Fruit fly (Drosophila melanogaster) whole organism, prepupa: Measurements from ENCODE around the gene Smr.

ENCODE experiments used
- CG10631 ChIP-seq: fragments of 200-800 bp; sonication (Bioruptor generic); optimal IDR thresholded peaks from 2 replicates; lab custom pipeline; 2016; ENCODE audit warnings: missing biosample characterization, missing genetic modification characterization
- CG31627 ChIP-seq: fragments of 200-800 bp; sonication (Bioruptor generic); optimal IDR thresholded peaks from 3 replicates; lab custom pipeline; 2016; ENCODE audit warnings: missing biosample characterization, missing genetic modification characterization
- CG3919 ChIP-seq: fragments of 200-800 bp; sonication (Bioruptor generic); optimal IDR thresholded peaks from 3 replicates; lab custom pipeline; 2016; ENCODE audit warnings: missing biosample characterization, missing genetic modification characterization
- CG4318 ChIP-seq: fragments of 200-800 bp; sonication (Bioruptor generic); optimal IDR thresholded peaks from 3 replicates; lab custom pipeline; 2017; ENCODE audit warnings: missing biosample characterization, mild to moderate bottlenecking, missing genetic modification characterization
- CG6163 ChIP-seq: fragments of 200-800 bp; sonication (Bioruptor generic); IDR thresholded peaks from 3 replicates; pipeline ENCODE4 v1.3.6; 2022; ENCODE audit warnings: missing biosample characterization, missing genetic modification characterization
- CG6854 ChIP-seq: fragments of 200-800 bp; sonication (Bioruptor generic); optimal IDR thresholded peaks from 2 replicates; lab custom pipeline; 2017; ENCODE audit warnings: missing biosample characterization, mild to moderate bottlenecking, missing genetic modification characterization
- Ets21C ChIP-seq: fragments of 200-800 bp; sonication (Bioruptor generic); optimal IDR thresholded peaks from 3 replicates; lab custom pipeline; 2016; ENCODE audit warnings: missing biosample characterization, missing genetic modification characterization
- Hr39 ChIP-seq: fragments of 200-800 bp; sonication (Bioruptor generic); optimal IDR thresholded peaks from 2 replicates; lab custom pipeline; 2016; ENCODE audit warnings: missing biosample characterization, missing genetic modification characterization
- esn ChIP-seq: fragments of 200-800 bp; sonication (Bioruptor generic); optimal IDR thresholded peaks from 2 replicates; lab custom pipeline; 2016; ENCODE audit warnings: missing biosample characterization, mild to moderate bottlenecking, missing genetic modification characterization, moderate library complexity
- fkh ChIP-seq: fragments of 200-800 bp; sonication (Bioruptor generic); optimal IDR thresholded peaks from 3 replicates; lab custom pipeline; 2017; ENCODE audit warnings: missing biosample characterization, mild to moderate bottlenecking, missing genetic modification characterization, moderate library complexity
- salr ChIP-seq, 2 experiments: fragments of 200-800 bp; sonication (Bioruptor generic); optimal IDR thresholded peaks; 3 replicates each; lab custom pipeline; 2016 to 2018; ENCODE audit warnings: missing biosample characterization in 2 of 2, missing genetic modification characterization in 2 of 2, mild to moderate bottlenecking in 1 of 2
- topi ChIP-seq: fragments of 200-800 bp; sonication (Bioruptor generic); optimal IDR thresholded peaks from 3 replicates; lab custom pipeline; 2016; ENCODE audit warnings: missing biosample characterization, missing genetic modification characterization
- vri ChIP-seq: fragments of 200-800 bp; sonication (Bioruptor generic); optimal IDR thresholded peaks from 3 replicates; lab custom pipeline; 2016; ENCODE audit warnings: missing biosample characterization, mild to moderate bottlenecking, missing genetic modification characterization

The Smr gene

dm6 chrX:12653574-12653973 is 88.8 kb downstream of the Smr start, which contains the start of gene CkIalpha (continued):
- TF ChIP-seq topi (no peak), Ets21C (GFP tag; lab: Kevin White, UChicago) (peak; percentile 25), fkh (GFP tag; lab: Kevin White, UChicago) (no peak), CG31627 (GFP tag; lab: Kevin White, UChicago) (peak; percentile 52), salr (GFP tag; optimal IDR thresholded peaks at IDR 0.05; lab: Kevin White, UChicago) (no peak), CG4318 (no peak), CG6854 (GFP tag; lab: Kevin White, UChicago) (no peak), CG10631 (GFP tag; lab: Kevin White, UChicago) (peak; percentile 42), CG3919 (GFP tag; lab: Kevin White, UChicago) (peak; percentile 51), Hr39 (peak; percentile 50)
- TF ChIP-seq, all 60 proteins: peak for 15

DNA sequence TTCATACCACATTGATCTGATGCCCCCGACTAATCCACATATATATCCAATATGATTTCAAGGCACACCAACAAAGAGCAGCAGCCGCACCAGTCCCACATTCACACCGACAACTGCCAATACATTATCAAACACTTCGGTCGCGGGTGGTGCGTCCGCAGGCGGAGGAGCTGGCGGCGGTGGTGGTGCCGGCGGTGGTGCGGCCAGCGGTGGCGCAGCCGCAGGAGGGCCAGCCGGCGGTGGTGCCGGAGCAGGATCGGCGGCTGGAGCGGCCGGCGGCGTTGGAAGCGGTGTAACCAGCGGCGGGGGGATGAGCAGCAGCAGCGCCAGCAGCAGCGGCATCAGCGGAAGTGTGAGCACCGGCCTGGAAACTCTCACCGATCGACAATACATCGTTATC is 90.8 kb downstream of the Smr start:
- TF ChIP-seq CG6163 (GFP tag; lab: Robert Waterston, UW) (0 out of 3 replicates have a peak, but pooled peaks have one; percentile 11), vri (GFP tag; lab: Kevin White, UChicago) (no peak)
- TF ChIP-seq, all 60 proteins: peak for 1

dm6 chrX:12645361-12645760 is 97.1 kb downstream of the Smr start:
- TF ChIP-seq esn (GFP tag; lab: Kevin White, UChicago) = no peak
- TF ChIP-seq, all 60 proteins: peak for 0
